Worm (Caenorhabditis elegans) whole organism, L1 larva: ENCODE data around the gene irld-32.

ENCODE experiments used
- ceh-90 ChIP-seq: sonication (generic microtip); optimal IDR thresholded peaks from 2 replicates; lab custom pipeline; 2016; ENCODE audit warnings: missing genetic modification characterization, missing compliant biosample characterization
- fos-1 ChIP-seq: fragments of 150-350 bp; optimal IDR thresholded peaks from 2 replicates; lab custom pipeline; 2014; ENCODE audit warnings: missing biosample characterization, missing genetic modification characterization
- lin-39 ChIP-seq: fragments of 150-350 bp; optimal IDR thresholded peaks from 2 replicates; lab custom pipeline; 2014; ENCODE audit warnings: missing biosample characterization, missing genetic modification reagents, missing genetic modification characterization
- nhr-76 ChIP-seq: sonication (generic microtip); optimal IDR thresholded peaks from 2 replicates; lab custom pipeline; 2017; ENCODE audit warnings: missing biosample characterization, missing genetic modification characterization
- pqm-1 ChIP-seq: sonication (generic microtip); optimal IDR thresholded peaks from 3 replicates; lab custom pipeline; 2017; ENCODE audit warnings: missing biosample characterization, missing genetic modification characterization
- skn-1 ChIP-seq: fragments of 150-350 bp; optimal IDR thresholded peaks from 2 replicates; lab custom pipeline; 2014; ENCODE audit warnings: missing biosample characterization, missing genetic modification characterization
- tlp-1 ChIP-seq: fragments of 150-350 bp; optimal IDR thresholded peaks from 2 replicates; lab custom pipeline; 2014; ENCODE audit warnings: missing biosample characterization, missing genetic modification characterization
- unc-30 ChIP-seq: sonication (generic microtip); optimal IDR thresholded peaks from 2 replicates; lab custom pipeline; 2017; ENCODE audit warnings: missing biosample characterization, missing genetic modification characterization

- TF ChIP-seq tlp-1 (tag; lab: Kevin White, UChicago): no peak
- no peak for TF ChIP-seq ceh-90 (tag; lab: Kevin White, UChicago)
- TF ChIP-seq skn-1: no peak
- no peak for TF ChIP-seq pqm-1 (tag; lab: Kevin White, UChicago)
- TF ChIP-seq lin-39 (tag; lab: Kevin White, UChicago): no peak
- TF ChIP-seq nhr-76 (tag; lab: Kevin White, UChicago): no peak
- no peak for TF ChIP-seq fos-1 (tag; lab: Kevin White, UChicago)
- TF ChIP-seq unc-30: no peak
Measured at ce11 chrV:2341285-2341684, 9.6 kb downstream of the irld-32 start, which contains the start of gene irld-30.
